Fruit fly (Drosophila melanogaster): ENCODE data around the gene Tengl3.

Tengl3 gene

DNA sequence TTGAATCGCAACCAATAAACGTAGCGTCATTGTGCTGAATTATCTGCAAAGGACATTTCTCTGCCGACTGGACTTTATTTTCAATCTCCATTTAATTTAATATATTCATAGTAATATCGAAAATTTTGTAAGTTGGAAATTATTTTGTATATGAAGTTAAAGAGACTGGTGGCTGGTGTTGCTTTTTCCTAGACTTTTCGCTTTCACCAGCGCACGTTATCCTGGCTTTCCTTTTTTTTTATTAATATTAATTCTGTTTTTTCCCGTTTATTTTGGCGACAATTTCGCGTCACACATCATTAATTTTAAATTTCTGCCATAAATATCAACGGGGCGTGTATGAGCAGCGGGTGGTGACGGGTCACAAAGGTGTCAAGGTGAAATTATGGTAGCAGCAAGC, 27.2 kb upstream of the Tengl3 start, which contains the start of gene CG34049:
Gene CG34049, minus strand, starts transcription at position 101 of the 400 bp plus-strand sequence.
- TF ChIP-seq ss (GFP tag; optimal IDR thresholded peaks at IDR 0.05) (no peak), CG34406 (GFP tag; optimal IDR thresholded peaks at IDR 0.05) (no peak), Hr4 (GFP tag; optimal IDR thresholded peaks at IDR 0.05) (no peak), OdsH (GFP tag; optimal IDR thresholded peaks at IDR 0.05) (no peak), CG8632 (GFP tag; optimal IDR thresholded peaks at IDR 0.05) (no peak), CG4318 (GFP tag; optimal IDR thresholded peaks at IDR 0.05) (no peak)

DNA sequence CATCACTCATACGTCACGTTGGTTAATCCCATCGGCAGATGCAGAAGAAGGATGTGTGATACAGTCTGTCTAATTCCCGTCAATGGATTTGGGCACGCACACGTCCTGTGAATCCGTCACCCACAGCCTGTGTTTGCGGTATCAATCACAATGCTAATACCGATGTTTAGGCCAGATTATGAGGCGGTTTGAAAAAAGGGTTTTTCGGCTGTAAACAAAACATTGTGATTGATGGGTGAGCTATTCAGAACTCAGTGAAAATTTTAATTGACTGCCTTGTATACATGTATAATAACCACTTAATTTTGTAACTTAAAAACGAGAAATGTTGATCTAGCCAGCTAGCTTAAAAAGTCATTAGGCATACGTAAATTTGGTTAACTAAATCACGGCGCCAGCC, 25.1 kb upstream of the Tengl3 start, which contains the start of gene CG4270:
Gene CG4270, plus strand, starts transcription at position 301 of the 400 bp plus-strand sequence.
- no peak for TF ChIP-seq Blimp-1 (GFP tag; optimal IDR thresholded peaks at IDR 0.05)
- no peak for TF ChIP-seq Eip75B (GFP tag; optimal IDR thresholded peaks at IDR 0.05)
- TF ChIP-seq Hr39 (GFP tag; optimal IDR thresholded peaks at IDR 0.05), result no peak

DNA sequence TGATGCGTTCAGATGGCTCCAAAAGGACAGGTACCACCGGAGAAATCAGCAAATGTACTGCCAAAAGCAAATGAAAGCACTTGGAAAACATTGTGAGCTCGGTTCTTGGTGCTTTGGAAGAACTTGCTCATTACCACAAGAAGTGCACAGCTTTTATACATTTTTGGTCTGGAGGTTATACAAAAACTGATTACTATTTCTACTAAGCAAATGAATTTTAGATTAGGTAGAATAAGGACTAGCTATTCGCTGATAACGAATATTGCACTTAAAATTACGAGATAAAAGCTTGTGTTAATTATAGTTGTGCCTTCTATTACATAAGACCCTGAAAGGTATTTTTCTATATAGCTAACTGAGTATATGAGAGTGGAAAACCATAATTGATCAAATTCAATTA, 16.9 kb upstream of the Tengl3 start, which contains the start of gene Send1:
Gene Send1, minus strand, starts transcription at position 101 of the 400 bp plus-strand sequence.
- TF ChIP-seq dsx (GFP tag; optimal IDR thresholded peaks at IDR 0.05; ENCODE audit: poor library complexity, severe bottlenecking) (no peak), Eip75B (GFP tag; optimal IDR thresholded peaks at IDR 0.05) (no peak), Smox (GFP tag; optimal IDR thresholded peaks at IDR 0.05) (no peak), net (GFP tag; optimal IDR thresholded peaks at IDR 0.05) (no peak), CG11902 (GFP tag; optimal IDR thresholded peaks at IDR 0.05) (no peak), CG31627 (GFP tag; optimal IDR thresholded peaks at IDR 0.05) (no peak), Sox14 (GFP tag; optimal IDR thresholded peaks at IDR 0.05) (no peak), Ets96B (tag; optimal IDR thresholded peaks at IDR 0.05) (no peak), CG10631 (GFP tag; optimal IDR thresholded peaks at IDR 0.05) (no peak), CG11762 (GFP tag; optimal IDR thresholded peaks at IDR 0.05; ENCODE audit: insufficient read depth) (no peak), cyc (GFP tag; optimal IDR thresholded peaks at IDR 0.05) (no peak), CG15336 (GFP tag; IDR thresholded peaks at IDR 0.05) (no peak), Sox15 (GFP tag; optimal IDR thresholded peaks at IDR 0.05) (no peak), CG10669 (GFP tag; optimal IDR thresholded peaks at IDR 0.05) (no peak), CG3032 (tag; optimal IDR thresholded peaks at IDR 0.05) (no peak), Lpt (GFP tag; optimal IDR thresholded peaks at IDR 0.05) (no peak), CG4318 (GFP tag; optimal IDR thresholded peaks at IDR 0.05) (no peak)

DNA sequence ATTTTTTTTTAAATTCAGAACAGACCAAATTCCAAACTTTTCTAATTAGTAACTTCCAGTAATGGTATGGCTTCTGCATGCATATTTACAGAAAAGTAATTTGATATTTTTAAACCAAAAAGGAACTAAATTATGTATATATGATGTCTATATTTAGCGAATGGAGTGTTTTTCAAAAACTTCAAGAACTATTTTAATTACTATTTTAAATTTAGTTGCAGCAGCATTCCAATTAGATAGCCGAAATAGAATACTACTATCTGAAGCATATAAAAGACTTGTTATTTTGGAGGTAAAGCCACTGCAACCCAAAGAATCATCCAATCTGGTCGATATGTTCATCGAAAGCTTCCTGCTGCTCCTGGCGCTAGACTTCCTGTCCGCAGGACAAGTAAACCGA, 14.7 kb upstream of the Tengl3 start, which contains the start of gene CG17234:
Gene CG17234, plus strand, starts transcription at position 301 of the 400 bp plus-strand sequence.
- TF ChIP-seq Sox14 (GFP tag; optimal IDR thresholded peaks at IDR 0.05) (no peak), Met (GFP tag; optimal IDR thresholded peaks at IDR 0.05) (no peak), CG8632 (GFP tag; optimal IDR thresholded peaks at IDR 0.05) (no peak), fd85E (GFP tag; optimal IDR thresholded peaks at IDR 0.05) (no peak), CG3032 (tag; optimal IDR thresholded peaks at IDR 0.05) (no peak), acj6 (GFP tag; optimal IDR thresholded peaks at IDR 0.05) (no peak), CG32006 (GFP tag; optimal IDR thresholded peaks at IDR 0.05) (no peak)

DNA sequence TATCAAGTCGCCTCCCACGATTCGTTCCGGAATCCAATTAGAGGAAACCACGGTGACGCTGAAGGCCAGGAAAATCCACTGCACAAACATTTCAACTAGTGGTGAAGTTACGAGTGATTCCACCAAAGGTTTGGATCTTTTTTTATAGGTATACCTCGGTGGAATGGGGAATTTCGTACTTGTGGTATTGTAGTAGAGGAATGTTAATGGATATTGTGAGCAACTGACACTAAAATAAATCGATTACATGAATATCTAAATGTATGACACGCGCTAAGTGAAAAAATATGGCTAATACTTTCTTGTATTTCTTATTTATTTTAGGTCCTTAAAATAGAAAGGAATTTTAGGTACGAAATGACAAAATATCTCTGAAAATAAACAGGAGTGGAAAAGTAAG, 14.2 kb upstream of the Tengl3 start, which contains the start of gene CG17239:
Gene CG17239, minus strand, starts transcription at position 101 of the 400 bp plus-strand sequence.
- TF ChIP-seq net (GFP tag; optimal IDR thresholded peaks at IDR 0.05) (no peak), CG7368 (GFP tag; optimal IDR thresholded peaks at IDR 0.05) (no peak), dac (GFP tag; optimal IDR thresholded peaks at IDR 0.05) (no peak), fkh (GFP tag; optimal IDR thresholded peaks at IDR 0.05) (no peak), CG8632 (GFP tag; optimal IDR thresholded peaks at IDR 0.05) (no peak), fd59A (GFP tag; optimal IDR thresholded peaks at IDR 0.05) (no peak), CG32006 (GFP tag; optimal IDR thresholded peaks at IDR 0.05) (no peak), vri (GFP tag; optimal IDR thresholded peaks at IDR 0.05) (no peak), CG1621 (tag; optimal IDR thresholded peaks at IDR 0.05) (no peak), spab (GFP tag; optimal IDR thresholded peaks at IDR 0.05) (no peak), OdsH (GFP tag; optimal IDR thresholded peaks at IDR 0.05) (no peak), lz (GFP tag; optimal IDR thresholded peaks at IDR 0.05) (no peak), Hr39 (GFP tag; optimal IDR thresholded peaks at IDR 0.05) (no peak)

All from whole organism, prepupa.